Fruit fly (Drosophila melanogaster) whole organism, embryonic: ENCODE measurements around the gene robl62A.

ENCODE experiments used
- Abd-B ChIP-seq: fragments of 200-800 bp; sonication (Bioruptor generic); optimal IDR thresholded peaks from 2 replicates; lab custom pipeline; 2018; ENCODE audit warnings: missing biosample characterization, mild to moderate bottlenecking, missing genetic modification characterization, moderate library complexity
- Atf-2 ChIP-seq: fragments of 200-800 bp; sonication (Bioruptor generic); optimal IDR thresholded peaks from 2 replicates; lab custom pipeline; 2016; ENCODE audit warnings: missing biosample characterization, missing genetic modification characterization
- CG10209 ChIP-seq: fragments of 200-800 bp; sonication (Bioruptor generic); optimal IDR thresholded peaks from 3 replicates; lab custom pipeline; 2017; ENCODE audit warnings: missing biosample characterization, mild to moderate bottlenecking, missing genetic modification characterization, missing genetic modification reagents
- CG11723 ChIP-seq: fragments of 200-800 bp; sonication (Bioruptor generic); optimal IDR thresholded peaks from 2 replicates; lab custom pipeline; 2017; ENCODE audit warnings: missing biosample characterization, mild to moderate bottlenecking, missing genetic modification characterization
- CG12155 ChIP-seq: fragments of 200-800 bp; sonication (Bioruptor generic); optimal IDR thresholded peaks from 3 replicates; lab custom pipeline; 2016; ENCODE audit warnings: missing biosample characterization, missing genetic modification characterization
- CG1233 ChIP-seq: fragments of 200-800 bp; sonication (Bioruptor generic); optimal IDR thresholded peaks from 4 replicates; lab custom pipeline; 2018; ENCODE audit warnings: missing biosample characterization, mild to moderate bottlenecking, missing genetic modification characterization
- CG13775 ChIP-seq: fragments of 200-800 bp; sonication (Bioruptor generic); optimal IDR thresholded peaks from 3 replicates; lab custom pipeline; 2017; ENCODE audit warnings: missing biosample characterization, mild to moderate bottlenecking, missing genetic modification characterization
- CG14050 ChIP-seq: fragments of 200-800 bp; sonication (Bioruptor generic); IDR thresholded peaks from 3 replicates; pipeline ENCODE4 v1.3.6; 2022; ENCODE audit warnings: missing biosample characterization, missing genetic modification characterization
- CG17328 ChIP-seq: fragments of 200-800 bp; sonication (Bioruptor generic); IDR thresholded peaks from 2 replicates; pipeline ENCODE4 v1.3.6; 2022; ENCODE audit warnings: missing biosample characterization, missing genetic modification characterization
- CG17359 ChIP-seq: fragments of 200-800 bp; sonication (Bioruptor generic); optimal IDR thresholded peaks from 3 replicates; lab custom pipeline; 2018; ENCODE audit warnings: missing biosample characterization, mild to moderate bottlenecking, missing genetic modification characterization, moderate library complexity
- CG17612 ChIP-seq: fragments of 200-800 bp; sonication (Bioruptor generic); IDR thresholded peaks from 2 replicates; pipeline ENCODE4 v1.3.6; 2022; ENCODE audit warnings: missing biosample characterization, missing genetic modification characterization
- CG1832 ChIP-seq: fragments of 200-800 bp; sonication (Bioruptor generic); optimal IDR thresholded peaks from 2 replicates; lab custom pipeline; 2017; ENCODE audit warnings: missing biosample characterization, mild to moderate bottlenecking, missing genetic modification characterization, inconsistent platforms
- CG18764 ChIP-seq: fragments of 200-800 bp; sonication (Bioruptor generic); optimal IDR thresholded peaks from 3 replicates; lab custom pipeline; 2016; ENCODE audit warnings: missing biosample characterization, missing genetic modification characterization
- CG2120 ChIP-seq: fragments of 200-800 bp; sonication (Bioruptor generic); optimal IDR thresholded peaks from 3 replicates; lab custom pipeline; 2016; ENCODE audit warnings: missing biosample characterization, missing genetic modification characterization
- CG30431 ChIP-seq: fragments of 200-800 bp; sonication (Bioruptor generic); optimal IDR thresholded peaks from 2 replicates; lab custom pipeline; 2017; ENCODE audit warnings: missing biosample characterization, missing genetic modification characterization
- CG31388 ChIP-seq: fragments of 200-800 bp; sonication (Bioruptor generic); optimal IDR thresholded peaks from 2 replicates; lab custom pipeline; 2016; ENCODE audit warnings: missing biosample characterization, missing genetic modification characterization
- CG31441 ChIP-seq: fragments of 200-800 bp; sonication (Bioruptor generic); IDR thresholded peaks from 2 replicates; pipeline ENCODE4 v1.3.6; 2022; ENCODE audit warnings: missing biosample characterization, missing genetic modification characterization
- CG3838 ChIP-seq: fragments of 200-800 bp; sonication (Bioruptor generic); optimal IDR thresholded peaks from 3 replicates; lab custom pipeline; 2016; ENCODE audit warnings: missing biosample characterization, missing genetic modification characterization
- CG4424 ChIP-seq: fragments of 200-800 bp; sonication (Bioruptor generic); optimal IDR thresholded peaks from 3 replicates; lab custom pipeline; 2016; ENCODE audit warnings: missing biosample characterization, missing genetic modification characterization
- CG4617 ChIP-seq: fragments of 200-800 bp; sonication (Bioruptor generic); optimal IDR thresholded peaks from 3 replicates; lab custom pipeline; 2016; ENCODE audit warnings: missing biosample characterization, missing genetic modification characterization, borderline replicate concordance
- CG4820 ChIP-seq: fragments of 200-800 bp; sonication (Bioruptor generic); optimal IDR thresholded peaks from 3 replicates; lab custom pipeline; 2016; ENCODE audit warnings: missing biosample characterization, missing genetic modification characterization
- CG6683 ChIP-seq: fragments of 200-800 bp; sonication (Bioruptor generic); optimal IDR thresholded peaks from 2 replicates; lab custom pipeline; 2017; ENCODE audit warnings: missing biosample characterization, mild to moderate bottlenecking, missing genetic modification characterization, missing genetic modification reagents
- CG6689 ChIP-seq: fragments of 200-800 bp; sonication (Bioruptor generic); IDR thresholded peaks from 2 replicates; pipeline ENCODE4 v1.3.6; 2022; ENCODE audit warnings: missing biosample characterization, missing genetic modification characterization
- CG7271 ChIP-seq: fragments of 200-800 bp; sonication (Bioruptor generic); optimal IDR thresholded peaks from 2 replicates; lab custom pipeline; 2018; ENCODE audit warnings: missing biosample characterization, mild to moderate bottlenecking, missing genetic modification characterization, moderate library complexity
- CoRest ChIP-seq: fragments of 200-800 bp; sonication (Bioruptor generic); optimal IDR thresholded peaks from 3 replicates; lab custom pipeline; 2018; ENCODE audit warnings: missing biosample characterization, mild to moderate bottlenecking, missing genetic modification characterization, moderate library complexity
- Dll ChIP-seq: fragments of 200-800 bp; sonication (Bioruptor generic); IDR thresholded peaks from 4 replicates; pipeline ENCODE4 v1.3.6; 2022; ENCODE audit warnings: missing biosample characterization, missing genetic modification characterization; ENCODE audit not compliant: partially characterized antibody
- Fer1 ChIP-seq: fragments of 200-800 bp; sonication (Bioruptor generic); optimal IDR thresholded peaks from 2 replicates; lab custom pipeline; 2017; ENCODE audit warnings: missing biosample characterization, mild to moderate bottlenecking, missing genetic modification characterization
- HLH54F ChIP-seq: fragments of 200-800 bp; sonication (Bioruptor generic); optimal IDR thresholded peaks from 3 replicates; lab custom pipeline; 2016; ENCODE audit warnings: missing biosample characterization, missing genetic modification characterization
- Hand ChIP-seq: fragments of 200-800 bp; sonication (Bioruptor generic); optimal IDR thresholded peaks from 2 replicates; lab custom pipeline; 2017; ENCODE audit warnings: mild to moderate bottlenecking, missing biosample characterization, missing genetic modification reagents, missing genetic modification characterization
- Hr51 ChIP-seq, 2 experiments: fragments of 200-800 bp; sonication (Bioruptor generic); optimal IDR thresholded peaks; 2 replicates in 1 of 2; 3 replicates in 1 of 2; lab custom pipeline; 2016 to 2018; ENCODE audit warnings: missing biosample characterization in 2 of 2, missing genetic modification characterization in 2 of 2, mild to moderate bottlenecking in 1 of 2, moderate library complexity in 1 of 2
- MBD-R2 ChIP-seq: fragments of 200-800 bp; sonication (Bioruptor generic); IDR thresholded peaks from 2 replicates; pipeline ENCODE4 v1.3.6; 2022; ENCODE audit warnings: missing biosample characterization, missing genetic modification characterization
- Max ChIP-seq: fragments of 200-800 bp; sonication (Bioruptor generic); optimal IDR thresholded peaks from 2 replicates; lab custom pipeline; 2016; ENCODE audit warnings: missing biosample characterization, mild to moderate bottlenecking, missing genetic modification characterization
- Ravus ChIP-seq: fragments of 200-800 bp; sonication (Bioruptor generic); IDR thresholded peaks from 2 replicates; pipeline ENCODE4 v1.3.6; 2022; ENCODE audit warnings: missing biosample characterization, missing genetic modification characterization
- aop ChIP-seq: fragments of 200-800 bp; sonication (Bioruptor generic); IDR thresholded peaks from 2 replicates; pipeline ENCODE4 v1.3.6; 2022; ENCODE audit warnings: missing biosample characterization, missing genetic modification characterization
- chif ChIP-seq, 2 experiments: fragments of 200-800 bp; sonication (Bioruptor generic); optimal IDR thresholded peaks; 3 replicates each; lab custom pipeline; 2016; ENCODE audit warnings: missing biosample characterization in 2 of 2, missing genetic modification characterization in 2 of 2
- dan ChIP-seq: fragments of 200-800 bp; sonication (Bioruptor generic); IDR thresholded peaks from 2 replicates; pipeline ENCODE4 v1.3.6; 2022; ENCODE audit warnings: missing biosample characterization, missing genetic modification characterization
- danr ChIP-seq: fragments of 200-800 bp; sonication (Bioruptor generic); IDR thresholded peaks from 2 replicates; pipeline ENCODE4 v1.3.6; 2022; ENCODE audit warnings: missing biosample characterization, missing genetic modification characterization
- ems ChIP-seq: fragments of 200-800 bp; sonication (Bioruptor generic); optimal IDR thresholded peaks from 3 replicates; lab custom pipeline; 2016; ENCODE audit warnings: missing biosample characterization, missing genetic modification characterization
- gce ChIP-seq: fragments of 200-800 bp; sonication (Bioruptor generic); IDR thresholded peaks from 3 replicates; pipeline ENCODE4 v1.3.6; 2022; ENCODE audit warnings: missing biosample characterization, missing genetic modification characterization
- lab ChIP-seq: fragments of 200-800 bp; sonication (Bioruptor generic); optimal IDR thresholded peaks from 3 replicates; lab custom pipeline; 2017; ENCODE audit warnings: missing biosample characterization, missing genetic modification characterization, mild to moderate bottlenecking, moderate library complexity, missing genetic modification reagents
- odd ChIP-seq: fragments of 200-800 bp; sonication (Bioruptor generic); optimal IDR thresholded peaks from 2 replicates; lab custom pipeline; 2017; ENCODE audit warnings: missing biosample characterization, mild to moderate bottlenecking, missing genetic modification characterization
- pb ChIP-seq: fragments of 200-800 bp; sonication (Bioruptor generic); optimal IDR thresholded peaks from 3 replicates; lab custom pipeline; 2016; ENCODE audit warnings: missing biosample characterization, missing genetic modification characterization
- repo ChIP-seq: fragments of 200-800 bp; sonication (Bioruptor generic); optimal IDR thresholded peaks from 2 replicates; lab custom pipeline; 2016; ENCODE audit warnings: missing biosample characterization, missing genetic modification characterization
- sens ChIP-seq: fragments of 200-800 bp; sonication (Bioruptor generic); peaks from one replicate; lab custom pipeline; 2016; ENCODE audit warnings: missing biosample characterization, missing genetic modification characterization
- slp2 ChIP-seq: fragments of 200-800 bp; sonication (Bioruptor generic); optimal IDR thresholded peaks from 2 replicates; lab custom pipeline; 2016; ENCODE audit warnings: missing biosample characterization, missing genetic modification characterization
- sr ChIP-seq: fragments of 200-800 bp; sonication (Bioruptor generic); IDR thresholded peaks from 3 replicates; pipeline ENCODE4 v1.3.6; 2022; ENCODE audit warnings: missing biosample characterization, missing genetic modification characterization
- stwl ChIP-seq: fragments of 200-800 bp; sonication (Bioruptor generic); optimal IDR thresholded peaks from 3 replicates; lab custom pipeline; 2018; ENCODE audit warnings: missing biosample characterization, mild to moderate bottlenecking, missing genetic modification characterization, moderate library complexity
- tio ChIP-seq: fragments of 200-800 bp; sonication (Bioruptor generic); optimal IDR thresholded peaks from 2 replicates; lab custom pipeline; 2017; ENCODE audit warnings: missing biosample characterization, missing genetic modification characterization, inconsistent platforms
- toy ChIP-seq: fragments of 200-800 bp; sonication (Bioruptor generic); IDR thresholded peaks from 2 replicates; pipeline ENCODE4 v1.3.6; 2022; ENCODE audit warnings: missing biosample characterization, missing genetic modification characterization
- ttk ChIP-seq: fragments of 200-800 bp; sonication (Bioruptor generic); IDR thresholded peaks from 2 replicates; pipeline ENCODE4 v2.1.2; 2022; ENCODE audit warnings: missing biosample characterization, missing genetic modification characterization
- wdn ChIP-seq: fragments of 200-800 bp; sonication (Bioruptor generic); IDR thresholded peaks from 2 replicates; pipeline ENCODE4 v1.3.6; 2022; ENCODE audit warnings: missing biosample characterization, missing genetic modification characterization
- wek ChIP-seq: fragments of 200-800 bp; sonication (Bioruptor generic); optimal IDR thresholded peaks from 3 replicates; lab custom pipeline; 2018; ENCODE audit warnings: missing biosample characterization, mild to moderate bottlenecking, missing genetic modification characterization, moderate library complexity

robl62A gene

dm6 chr3L:1464465-1464864 is 13.0 kb upstream of the robl62A start:
- TF ChIP-seq CG31441 (GFP tag; lab: Robert Waterston, UW) = peak; percentile 57
- no peak for TF ChIP-seq MBD-R2 (GFP tag; lab: Robert Waterston, UW)
- no peak for TF ChIP-seq Ravus
- TF ChIP-seq CG10209 = peak; percentile 3
- TF ChIP-seq tio (GFP tag; lab: Kevin White, UChicago) = peak; percentile 41
- peak; percentile 86 for TF ChIP-seq sens (GFP tag; lab: Kevin White, UChicago)
- TF ChIP-seq CG3838 (GFP tag; lab: Kevin White, UChicago) = peak; percentile 42
- TF ChIP-seq CG14050 (GFP tag; lab: Robert Waterston, UW) = no peak
- TF ChIP-seq CG30431 (GFP tag; lab: Kevin White, UChicago) = peak; percentile 37
- TF ChIP-seq Fer1 = no peak
- no peak for TF ChIP-seq toy (GFP tag; lab: Robert Waterston, UW)
- no peak for TF ChIP-seq Max
- TF ChIP-seq CG7271 (tag; lab: Kevin White, UChicago) = no peak
- no peak for TF ChIP-seq CG6683 (GFP tag; lab: Kevin White, UChicago)
- peak; percentile 26 for TF ChIP-seq CG13775
- no peak for TF ChIP-seq slp2 (GFP tag; lab: Kevin White, UChicago)
- peak; percentile 22 for TF ChIP-seq CG11723
- TF ChIP-seq CG4617 = no peak
- peak; percentile 44 for TF ChIP-seq CG17359 (tag; lab: Kevin White, UChicago)
- TF ChIP-seq Hr51 (GFP tag; optimal IDR thresholded peaks at IDR 0.05; lab: Kevin White, UChicago) = peak; percentile 6 to 51
- TF ChIP-seq CG2120 (GFP tag; lab: Kevin White, UChicago) = no peak
- TF ChIP-seq CG17328 (GFP tag; lab: Robert Waterston, UW) = peak; percentile 21; the same call in 1 of the 2 replicates
- no peak for TF ChIP-seq CG1832 (GFP tag; lab: Kevin White, UChicago)
- TF ChIP-seq CG4424 (GFP tag; lab: Kevin White, UChicago) = no peak
- TF ChIP-seq pb (GFP tag; lab: Kevin White, UChicago) = no peak
- TF ChIP-seq odd (GFP tag; lab: Kevin White, UChicago) = no peak
- peak; percentile 19 for TF ChIP-seq CoRest (tag; lab: Kevin White, UChicago)
- 0 out of 3 replicates have a peak, but pooled peaks have one; percentile 8 for TF ChIP-seq gce (GFP tag; lab: Robert Waterston, UW)
- no peak for TF ChIP-seq wdn (GFP tag; lab: Robert Waterston, UW)
- no peak for TF ChIP-seq lab
- TF ChIP-seq wek (GFP tag; lab: Kevin White, UChicago) = no peak
- TF ChIP-seq CG6689 (GFP tag; lab: Robert Waterston, UW) = peak; percentile 52
- peak; percentile 44; the same call in 1 of the 2 replicates for TF ChIP-seq ttk (GFP tag; lab: Robert Waterston, UW)
- TF ChIP-seq repo (GFP tag; lab: Kevin White, UChicago) = no peak
- no peak for TF ChIP-seq CG17612 (GFP tag; lab: Robert Waterston, UW)
- TF ChIP-seq HLH54F (GFP tag; lab: Kevin White, UChicago) = no peak
- no peak for TF ChIP-seq CG1233 (GFP tag; lab: Kevin White, UChicago)
- no peak for TF ChIP-seq stwl (tag; lab: Kevin White, UChicago)
- no peak for TF ChIP-seq Hand (GFP tag; lab: Kevin White, UChicago)
- peak; percentile 31 for TF ChIP-seq CG4820 (GFP tag; lab: Kevin White, UChicago)
- peak; percentile 0 for TF ChIP-seq CG12155
- TF ChIP-seq CG31388 (GFP tag; lab: Kevin White, UChicago) = no peak
- TF ChIP-seq Abd-B (GFP tag; lab: Kevin White, UChicago) = peak; percentile 36
- peak; percentile 11 to 19 for TF ChIP-seq chif (GFP tag; optimal IDR thresholded peaks at IDR 0.05; lab: Kevin White, UChicago)
- no peak for TF ChIP-seq CG18764
- no peak for TF ChIP-seq aop (GFP tag; lab: Robert Waterston, UW)
- TF ChIP-seq sr (GFP tag; lab: Robert Waterston, UW) = peak; percentile 76
- no peak for TF ChIP-seq Atf-2 (GFP tag; lab: Kevin White, UChicago)
- no peak for TF ChIP-seq ems (GFP tag; lab: Kevin White, UChicago)
- TF ChIP-seq danr (GFP tag; lab: Robert Waterston, UW) = no peak
- no peak for TF ChIP-seq Dll
- TF ChIP-seq dan (GFP tag; lab: Robert Waterston, UW) = no peak
